Fruit fly (Drosophila melanogaster) whole organism, embryonic: ENCODE measurements around the gene Slimp.

Source experiments
- CG11696 ChIP-seq: fragments of 200-800 bp; sonication (Bioruptor generic); IDR thresholded peaks from 2 replicates; pipeline ENCODE4 v1.3.6; 2022; ENCODE audit warnings: missing biosample characterization, missing genetic modification characterization
- CG14441 ChIP-seq: fragments of 200-800 bp; sonication (Bioruptor generic); IDR thresholded peaks from 2 replicates; pipeline ENCODE4 v1.3.6; 2022; ENCODE audit warnings: missing biosample characterization, missing genetic modification characterization
- CG15479 ChIP-seq: fragments of 200-800 bp; sonication (Bioruptor generic); optimal IDR thresholded peaks from 3 replicates; lab custom pipeline; 2019; ENCODE audit warnings: missing biosample characterization, mild to moderate bottlenecking, missing genetic modification characterization, moderate library complexity
- CG4404 ChIP-seq: fragments of 200-800 bp; sonication (Bioruptor generic); IDR thresholded peaks from 2 replicates; pipeline ENCODE4 v1.3.6; 2022; ENCODE audit warnings: missing biosample characterization, missing genetic modification characterization
- CG8359 ChIP-seq: fragments of 200-800 bp; sonication (Bioruptor generic); optimal IDR thresholded peaks from 2 replicates; lab custom pipeline; 2017; ENCODE audit warnings: missing biosample characterization, mild to moderate bottlenecking, missing genetic modification characterization, borderline replicate concordance
- Max ChIP-seq: fragments of 200-800 bp; sonication (Bioruptor generic); optimal IDR thresholded peaks from 2 replicates; lab custom pipeline; 2016; ENCODE audit warnings: missing biosample characterization, mild to moderate bottlenecking, missing genetic modification characterization
- NFAT ChIP-seq: fragments of 200-800 bp; sonication (Bioruptor generic); IDR thresholded peaks from 2 replicates; pipeline ENCODE4 v1.3.6; 2022; ENCODE audit warnings: missing biosample characterization, missing genetic modification characterization
- chm ChIP-seq: fragments of 200-800 bp; sonication (Bioruptor generic); IDR thresholded peaks from 2 replicates; pipeline ENCODE4 v1.3.6; 2022; ENCODE audit warnings: missing biosample characterization, missing genetic modification characterization
- hbn ChIP-seq: fragments of 200-800 bp; sonication (Bioruptor generic); IDR thresholded peaks from 2 replicates; pipeline ENCODE4 v1.3.6; 2022; ENCODE audit warnings: missing biosample characterization, missing genetic modification characterization; ENCODE audit not compliant: partially characterized antibody
- schlank ChIP-seq: fragments of 200-800 bp; sonication (Bioruptor generic); optimal IDR thresholded peaks from 2 replicates; lab custom pipeline; 2018; ENCODE audit warnings: missing biosample characterization, mild to moderate bottlenecking, missing genetic modification characterization
- tio ChIP-seq: fragments of 200-800 bp; sonication (Bioruptor generic); optimal IDR thresholded peaks from 2 replicates; lab custom pipeline; 2017; ENCODE audit warnings: missing biosample characterization, missing genetic modification characterization, inconsistent platforms

- TF ChIP-seq hbn (GFP tag; lab: Robert Waterston, UW) (no peak), NFAT (GFP tag; lab: Robert Waterston, UW) (no peak), chm (GFP tag; lab: Robert Waterston, UW) (no peak), CG15479 (GFP tag; lab: Kevin White, UChicago) (no peak), schlank (tag; lab: Kevin White, UChicago) (no peak), CG14441 (GFP tag; lab: Robert Waterston, UW) (no peak), Max (GFP tag; lab: Kevin White, UChicago) (no peak), tio (no peak), CG11696 (GFP tag; lab: Robert Waterston, UW) (no peak), CG4404 (GFP tag; lab: Robert Waterston, UW) (no peak), CG8359 (no peak)
These were observed 23.6 kb upstream of the Slimp start, which contains the start of gene CG13606 for dm6 chr3R:24172379-24172778.
